Worm (Caenorhabditis elegans) whole organism, early embryonic: Measurements from ENCODE around the gene T02H6.5.

ENCODE experiments used
- flt-1 ChIP-seq: fragments of 200-800 bp; sonication (Bioruptor generic); IDR thresholded peaks from 2 replicates; pipeline ENCODE4 v1.3.6; 2022; ENCODE audit warnings: missing genetic modification characterization, missing compliant biosample characterization
- hmbx-1 ChIP-seq: sonication (generic microtip); optimal IDR thresholded peaks from 2 replicates; lab custom pipeline; 2016; ENCODE audit warnings: mild to moderate bottlenecking, missing genetic modification characterization, missing compliant biosample characterization

T02H6.5 gene

DNA sequence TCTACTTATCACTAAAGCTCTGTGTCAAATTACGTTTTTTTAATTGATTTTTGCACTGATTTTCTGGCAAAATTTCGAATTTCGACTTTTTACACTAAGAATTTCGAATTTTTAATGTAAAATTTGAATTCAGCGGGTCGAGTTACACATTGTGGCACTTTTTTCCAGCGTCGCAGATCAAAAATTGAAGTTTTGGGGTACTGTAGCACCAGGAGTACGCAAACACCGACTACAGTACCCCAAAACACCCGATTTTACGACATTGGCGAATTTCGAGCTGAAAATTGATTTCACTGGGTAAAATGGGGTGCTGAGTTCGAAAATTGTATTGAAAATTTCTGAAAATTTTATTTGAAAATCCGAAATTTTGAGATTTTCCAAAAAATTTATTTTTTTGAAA, 47.5 kb downstream of the T02H6.5 start:
- TF ChIP-seq flt-1 (GFP tag; lab: Robert Waterston, UW) (no peak), hmbx-1 (no peak)
